Worm (Caenorhabditis elegans) whole organism, midembryonic: Measurements from ENCODE around the gene irld-24.

Source experiments
- med-1 ChIP-seq: sonication (generic microtip); optimal IDR thresholded peaks from 2 replicates; lab custom pipeline; 2017; ENCODE audit warnings: missing genetic modification characterization, mild to moderate bottlenecking, missing compliant biosample characterization, antibody characterized with exemption, missing genetic modification reagents; ENCODE audit not compliant: insufficient read depth
- ztf-29 ChIP-seq: fragments of 200-800 bp; sonication (Bioruptor generic); IDR thresholded peaks from 2 replicates; pipeline ENCODE4 v1.3.6; 2022; ENCODE audit warnings: missing genetic modification reagents, missing genetic modification characterization, missing compliant biosample characterization

DNA sequence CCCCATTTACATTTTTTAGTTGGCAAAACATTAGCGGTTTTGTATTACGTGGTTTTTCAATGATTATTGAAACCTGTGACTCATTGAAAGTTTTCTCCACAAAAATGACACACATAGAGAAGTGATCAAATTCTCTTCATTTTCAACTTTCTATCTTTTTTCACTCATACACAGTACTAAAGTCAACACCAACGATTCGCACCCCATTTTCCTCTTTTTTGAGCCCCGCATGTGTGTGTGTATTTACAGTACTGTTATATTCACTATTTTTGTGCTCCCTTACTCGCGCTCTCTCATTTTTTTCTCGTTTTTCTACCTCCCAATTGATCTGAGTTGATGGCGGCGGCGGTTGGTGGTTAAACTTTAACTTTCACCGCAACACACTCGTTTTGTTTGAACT is 28.0 kb upstream of the irld-24 start:
- TF ChIP-seq med-1 (GFP tag; lab: Kevin White, UChicago) = no peak
- no peak for TF ChIP-seq ztf-29
